Worm (Caenorhabditis elegans) whole organism, midembryonic: ENCODE data around the gene gtf-2H1.

ENCODE experiments used
- T22C8.4 ChIP-seq: fragments of 200-800 bp; sonication (Bioruptor generic); IDR thresholded peaks from 2 replicates; pipeline ENCODE4 v1.3.6; 2022; ENCODE audit warnings: missing genetic modification characterization, missing compliant biosample characterization
- cog-1 ChIP-seq: sonication (generic microtip); optimal IDR thresholded peaks from 2 replicates; lab custom pipeline; 2016; ENCODE audit warnings: missing genetic modification characterization, missing compliant biosample characterization
- flt-1 ChIP-seq: fragments of 200-800 bp; sonication (Bioruptor generic); IDR thresholded peaks from 2 replicates; pipeline ENCODE4 v1.3.6; 2022; ENCODE audit warnings: missing genetic modification characterization, missing compliant biosample characterization
- klf-2 ChIP-seq: fragments of 200-800 bp; sonication (Bioruptor generic); conservative IDR thresholded peaks from 2 replicates; pipeline ENCODE4 v1.3.6; 2022; ENCODE audit warnings: missing genetic modification reagents, missing genetic modification characterization, missing compliant biosample characterization
- med-1 ChIP-seq: sonication (generic microtip); optimal IDR thresholded peaks from 2 replicates; lab custom pipeline; 2017; ENCODE audit warnings: missing genetic modification characterization, mild to moderate bottlenecking, missing compliant biosample characterization, antibody characterized with exemption, missing genetic modification reagents; ENCODE audit not compliant: insufficient read depth
- ref-1 ChIP-seq: fragments of 200-800 bp; sonication (Bioruptor generic); conservative IDR thresholded peaks from 2 replicates; pipeline ENCODE4 v1.3.6; 2022; ENCODE audit warnings: missing genetic modification reagents, missing genetic modification characterization, missing compliant biosample characterization
- tab-1 ChIP-seq: fragments of 200-800 bp; sonication (Bioruptor generic); IDR thresholded peaks from 2 replicates; pipeline ENCODE4 v1.3.6; 2022; ENCODE audit warnings: missing genetic modification characterization, missing compliant biosample characterization
- ztf-29 ChIP-seq: fragments of 200-800 bp; sonication (Bioruptor generic); IDR thresholded peaks from 2 replicates; pipeline ENCODE4 v1.3.6; 2022; ENCODE audit warnings: missing genetic modification reagents, missing genetic modification characterization, missing compliant biosample characterization

DNA sequence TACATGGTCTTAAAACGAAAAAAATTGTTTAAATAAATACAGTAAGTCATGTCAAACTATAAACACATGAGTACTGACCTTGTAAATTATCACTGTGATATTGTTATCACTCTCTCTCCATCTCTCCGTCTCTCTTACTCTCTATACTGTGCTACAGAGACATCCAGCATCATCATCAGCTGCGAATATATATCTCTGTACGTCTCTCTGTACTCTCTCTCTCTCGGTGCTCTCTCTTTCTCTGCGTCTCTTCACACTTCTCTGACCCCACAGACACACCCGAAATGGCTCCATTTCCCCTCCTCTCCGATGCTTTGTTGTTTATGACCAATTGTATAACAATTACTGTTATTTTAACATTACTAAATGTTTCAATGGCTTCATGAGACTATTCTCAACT lies 21.0 kb downstream of the gtf-2H1 start:
- TF ChIP-seq klf-2 (GFP tag; lab: Robert Waterston, UW) (no peak), ztf-29 (no peak), med-1 (GFP tag; lab: Kevin White, UChicago) (no peak), T22C8.4 (no peak), cog-1 (tag; lab: Kevin White, UChicago) (peak; percentile 27), ref-1 (no peak), flt-1 (GFP tag; lab: Robert Waterston, UW) (no peak), tab-1 (GFP tag; lab: Robert Waterston, UW) (no peak)
